Worm (Caenorhabditis elegans): Measurements from ENCODE around the gene Y22D7AR.3.

DNA sequence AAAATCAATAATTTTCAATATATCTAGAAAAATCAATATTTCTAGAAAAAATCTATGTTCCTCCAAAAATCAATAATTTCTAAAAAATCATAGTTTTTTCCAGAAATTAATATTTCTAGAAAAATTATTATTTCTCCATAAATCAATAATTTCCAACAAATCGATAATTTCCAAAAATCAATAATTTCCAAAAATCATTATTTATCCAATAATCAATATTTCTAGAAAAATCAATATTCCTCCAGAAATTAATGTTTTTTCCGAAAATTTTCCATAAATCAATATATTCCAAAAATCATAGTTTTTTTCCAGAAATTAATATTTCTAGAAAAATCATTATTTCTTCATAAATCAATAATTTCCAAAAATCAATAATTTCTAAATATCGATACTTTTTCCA lies 2.6 kb downstream of the Y22D7AR.3 start:
- TF ChIP-seq pha-4 (tag; optimal IDR thresholded peaks at IDR 0.05) (no peak), unc-39 (tag; optimal IDR thresholded peaks at IDR 0.05) (no peak)

All from whole organism, mixed stage, embryonic.